Worm (Caenorhabditis elegans): ENCODE data around the gene F54D1.6.

The F54D1.6 gene

DNA sequence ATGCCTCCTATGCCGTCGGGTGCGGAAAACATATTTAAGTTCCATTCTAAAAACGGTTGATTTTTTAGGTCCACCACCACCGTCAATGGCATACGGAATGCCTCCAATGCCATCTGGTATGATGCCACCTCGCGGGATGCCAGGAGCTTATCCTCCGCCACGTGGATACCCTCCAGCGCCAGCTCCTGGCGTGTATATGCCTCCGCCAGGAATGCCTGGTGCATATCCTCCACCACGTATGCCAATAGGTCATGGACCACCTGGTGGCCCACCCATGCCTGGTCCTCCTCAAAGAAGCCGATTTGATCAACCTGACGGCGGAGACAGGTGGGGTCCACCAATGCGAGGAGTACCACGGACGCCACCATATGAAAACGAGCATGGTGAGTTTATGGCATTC lies 23.9 kb downstream of the F54D1.6 start:
- TF ChIP-seq sptf-1 (tag; optimal IDR thresholded peaks at IDR 0.05): peak; percentile 21
- no peak for TF ChIP-seq ceh-83 (GFP tag; optimal IDR thresholded peaks at IDR 0.05)
- no peak for TF ChIP-seq ceh-39 (tag; optimal IDR thresholded peaks at IDR 0.05)
- no peak for TF ChIP-seq mep-1 (tag; optimal IDR thresholded peaks at IDR 0.05)
- peak; percentile 38 for TF ChIP-seq lin-32 (GFP tag; optimal IDR thresholded peaks at IDR 0.05)
- no peak for TF ChIP-seq ces-1 (GFP tag; optimal IDR thresholded peaks at IDR 0.05)
- no peak for TF ChIP-seq hlh-1 (tag; optimal IDR thresholded peaks at IDR 0.05)
- TF ChIP-seq mls-2 (tag; optimal IDR thresholded peaks at IDR 0.05): no peak
- no peak for TF ChIP-seq lin-13 (tag; optimal IDR thresholded peaks at IDR 0.05)

ce11 chrIV:11313880-11314279 lies 26.3 kb downstream of the F54D1.6 start, which contains the start of gene dnj-2:
Gene dnj-2, minus strand, starts transcription at chrIV:11313980.
- no peak for TF ChIP-seq blmp-1 (tag; optimal IDR thresholded peaks at IDR 0.05)
- TF ChIP-seq unc-120 (tag; optimal IDR thresholded peaks at IDR 0.05; ENCODE audit: poor library complexity, severe bottlenecking): no peak
- TF ChIP-seq mep-1 (tag; optimal IDR thresholded peaks at IDR 0.05): no peak
- TF ChIP-seq sem-2 (GFP tag; optimal IDR thresholded peaks at IDR 0.05): no peak
- TF ChIP-seq nhr-12 (tag; optimal IDR thresholded peaks at IDR 0.05): no peak
- no peak for TF ChIP-seq lin-13 (tag; optimal IDR thresholded peaks at IDR 0.05)
- TF ChIP-seq lsy-2 (tag; optimal IDR thresholded peaks at IDR 0.05): no peak
- no peak for TF ChIP-seq M03D4.4 (tag; optimal IDR thresholded peaks at IDR 0.05)
- TF ChIP-seq cnd-1 (tag; optimal IDR thresholded peaks at IDR 0.05): no peak
- TF ChIP-seq nhr-28 (tag; optimal IDR thresholded peaks at IDR 0.05): no peak
- TF ChIP-seq hlh-1 (tag; optimal IDR thresholded peaks at IDR 0.05): no peak
- TF ChIP-seq zip-8 (tag; optimal IDR thresholded peaks at IDR 0.05): no peak
- no peak for TF ChIP-seq unc-39 (tag; optimal IDR thresholded peaks at IDR 0.05)

DNA sequence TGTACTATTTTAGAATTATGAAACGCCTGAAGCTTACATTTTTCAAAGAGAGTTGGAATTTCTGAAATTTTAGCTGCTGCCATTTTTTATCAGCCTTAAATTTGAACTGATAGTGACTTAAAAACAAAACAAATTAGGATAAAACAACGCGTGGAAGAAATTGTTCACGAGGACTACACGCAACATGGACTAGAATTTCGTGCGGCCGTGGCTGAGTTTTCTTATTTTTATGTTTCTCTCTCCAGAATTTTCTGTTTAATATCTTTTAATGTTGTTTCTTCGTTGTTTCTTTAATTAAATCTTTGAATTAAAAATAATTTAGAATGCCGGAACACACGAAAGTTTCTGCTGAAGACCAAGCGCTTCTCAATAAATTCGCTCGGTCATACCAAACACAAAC lies 27.3 kb downstream of the F54D1.6 start, which contains the start of the genes B0035.3, B0035.22 and pfd-4:
B0035.3 (minus strand) TSS at position 114 of the 400 bp plus-strand sequence.
B0035.22 (plus strand) TSS at position 269 of the 400 bp plus-strand sequence.
pfd-4 (plus strand) TSS at position 323 of the 400 bp plus-strand sequence.
- TF ChIP-seq tbx-8 (GFP tag; optimal IDR thresholded peaks at IDR 0.05): no peak
- TF ChIP-seq hlh-1 (tag; optimal IDR thresholded peaks at IDR 0.05): no peak
- no peak for TF ChIP-seq cnd-1 (tag; optimal IDR thresholded peaks at IDR 0.05)
- TF ChIP-seq mab-5 (tag; optimal IDR thresholded peaks at IDR 0.05): no peak
- TF ChIP-seq ceh-39 (tag; optimal IDR thresholded peaks at IDR 0.05): no peak
- no peak for TF ChIP-seq nhr-12 (tag; optimal IDR thresholded peaks at IDR 0.05)
- peak; percentile 39 for TF ChIP-seq ces-1 (GFP tag; optimal IDR thresholded peaks at IDR 0.05)
- TF ChIP-seq mls-2 (tag; optimal IDR thresholded peaks at IDR 0.05): no peak

ce11 chrIV:11315688-11316087 lies 28.1 kb downstream of the F54D1.6 start:
- TF ChIP-seq nhr-28 (tag; optimal IDR thresholded peaks at IDR 0.05) (no peak), nhr-76 (tag; optimal IDR thresholded peaks at IDR 0.05) (no peak), lsy-2 (tag; optimal IDR thresholded peaks at IDR 0.05) (no peak), zip-8 (tag; optimal IDR thresholded peaks at IDR 0.05) (no peak), sem-2 (GFP tag; optimal IDR thresholded peaks at IDR 0.05) (no peak), unc-39 (tag; optimal IDR thresholded peaks at IDR 0.05) (no peak), flh-1 (GFP tag; optimal IDR thresholded peaks at IDR 0.05) (no peak), nhr-12 (tag; optimal IDR thresholded peaks at IDR 0.05) (no peak), mls-2 (tag; optimal IDR thresholded peaks at IDR 0.05) (no peak), drap-1 (GFP tag; optimal IDR thresholded peaks at IDR 0.05) (no peak), ham-2 (GFP tag; optimal IDR thresholded peaks at IDR 0.05) (no peak), unc-62 (GFP tag; optimal IDR thresholded peaks at IDR 0.05) (no peak), ceh-43 (GFP tag; optimal IDR thresholded peaks at IDR 0.05) (no peak), mab-5 (tag; optimal IDR thresholded peaks at IDR 0.05) (no peak), lin-32 (GFP tag; optimal IDR thresholded peaks at IDR 0.05) (no peak), hlh-1 (tag; optimal IDR thresholded peaks at IDR 0.05) (no peak)

DNA sequence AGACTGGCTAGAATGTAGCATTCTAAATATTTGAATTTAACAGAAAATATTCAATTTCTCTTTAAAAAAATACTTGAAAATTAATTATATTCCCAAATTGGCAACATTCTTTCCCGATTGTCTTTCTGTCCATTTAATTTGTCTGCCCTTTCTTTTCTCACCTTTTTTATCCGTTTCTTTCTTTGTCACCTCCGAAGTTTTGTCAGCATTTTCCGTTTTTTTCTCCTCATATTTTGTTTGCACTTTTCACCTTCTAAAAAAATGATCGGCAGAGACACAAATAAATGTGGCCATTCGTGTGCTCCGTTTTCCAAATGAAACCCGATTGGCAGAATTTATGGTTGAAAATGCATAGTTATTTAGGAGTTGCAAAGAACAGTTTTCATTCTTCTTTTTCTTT lies 28.5 kb downstream of the F54D1.6 start:
- TF ChIP-seq mab-5 (tag; optimal IDR thresholded peaks at IDR 0.05) (no peak), bed-3 (GFP tag; optimal IDR thresholded peaks at IDR 0.05) (no peak), zip-8 (tag; optimal IDR thresholded peaks at IDR 0.05) (no peak), nhr-76 (tag; optimal IDR thresholded peaks at IDR 0.05) (no peak), ztf-11 (tag; optimal IDR thresholded peaks at IDR 0.05) (no peak), lin-13 (tag; optimal IDR thresholded peaks at IDR 0.05) (no peak), sem-2 (GFP tag; optimal IDR thresholded peaks at IDR 0.05) (no peak), elt-1 (tag; optimal IDR thresholded peaks at IDR 0.05; ENCODE audit: borderline replicate concordance, insufficient read depth) (no peak), nhr-28 (tag; optimal IDR thresholded peaks at IDR 0.05) (no peak), nhr-12 (tag; optimal IDR thresholded peaks at IDR 0.05) (no peak), lsy-2 (tag; optimal IDR thresholded peaks at IDR 0.05) (no peak), blmp-1 (tag; optimal IDR thresholded peaks at IDR 0.05) (no peak), unc-62 (GFP tag; optimal IDR thresholded peaks at IDR 0.05) (no peak), flh-1 (GFP tag; optimal IDR thresholded peaks at IDR 0.05) (no peak), snpc-4 (tag; optimal IDR thresholded peaks at IDR 0.05) (no peak), drap-1 (GFP tag; optimal IDR thresholded peaks at IDR 0.05) (no peak), hlh-1 (tag; optimal IDR thresholded peaks at IDR 0.05) (no peak), pha-4 (tag; optimal IDR thresholded peaks at IDR 0.05) (no peak), ceh-43 (GFP tag; optimal IDR thresholded peaks at IDR 0.05) (no peak), nhr-2 (tag; optimal IDR thresholded peaks at IDR 0.05) (no peak)
